Fruit fly (Drosophila melanogaster): Measurements from ENCODE around the gene CG6296.

DNA sequence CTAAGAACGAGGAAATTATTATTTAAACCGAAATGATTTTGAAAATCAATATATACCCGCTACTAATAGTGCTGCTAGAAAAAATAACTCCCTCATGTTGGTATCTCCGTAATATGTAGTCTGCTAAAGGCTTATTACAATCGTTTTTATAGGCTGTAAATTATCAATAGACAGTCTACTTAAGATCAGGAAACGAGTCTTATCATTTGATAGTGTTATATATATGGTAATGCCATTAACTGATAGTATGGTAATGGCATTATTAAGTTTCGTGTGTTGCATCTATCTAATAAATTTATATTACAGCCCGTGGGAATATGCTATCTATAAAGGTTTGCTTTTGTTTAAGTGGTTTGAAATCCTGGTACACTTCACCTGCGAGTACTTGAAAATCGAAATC, 12.9 kb upstream of the CG6296 start, which contains the start of gene CG17192:
- TF ChIP-seq CG8478 (optimal IDR thresholded peaks at IDR 0.05) (no peak), psq (optimal IDR thresholded peaks at IDR 0.05) (no peak), pan (optimal IDR thresholded peaks at IDR 0.05) (no peak)

Measured in whole organism.